Fruit fly (Drosophila melanogaster) whole organism, prepupa: ENCODE measurements around the gene Inx7.

Experiments used
- Blimp-1 ChIP-seq: fragments of 200-800 bp; sonication (Bioruptor generic); optimal IDR thresholded peaks from 3 replicates; lab custom pipeline; 2017; ENCODE audit warnings: missing biosample characterization, missing genetic modification characterization, mild to moderate bottlenecking, moderate library complexity, missing genetic modification reagents
- CG10669 ChIP-seq: fragments of 200-800 bp; sonication (Bioruptor generic); optimal IDR thresholded peaks from 3 replicates; lab custom pipeline; 2018; ENCODE audit warnings: missing biosample characterization, mild to moderate bottlenecking, missing genetic modification characterization, moderate library complexity
- CG11294 ChIP-seq: fragments of 200-800 bp; sonication (Bioruptor generic); IDR thresholded peaks from 2 replicates; pipeline ENCODE4 v1.3.6; 2022; ENCODE audit warnings: missing biosample characterization, missing genetic modification characterization
- CG11762 ChIP-seq: fragments of 200-800 bp; sonication (Bioruptor generic); optimal IDR thresholded peaks from 3 replicates; lab custom pipeline; 2016; ENCODE audit warnings: missing biosample characterization, missing genetic modification characterization; ENCODE audit not compliant: insufficient read depth
- CG11902 ChIP-seq: fragments of 200-800 bp; sonication (Bioruptor generic); optimal IDR thresholded peaks from 3 replicates; lab custom pipeline; 2016; ENCODE audit warnings: missing biosample characterization, missing genetic modification characterization
- CG15336 ChIP-seq: fragments of 200-800 bp; sonication (Bioruptor generic); IDR thresholded peaks from 2 replicates; pipeline ENCODE4 v1.3.6; 2022; ENCODE audit warnings: missing biosample characterization, missing genetic modification characterization
- CG16779 ChIP-seq: fragments of 200-800 bp; sonication (Bioruptor generic); optimal IDR thresholded peaks from 3 replicates; lab custom pipeline; 2017; ENCODE audit warnings: missing biosample characterization, mild to moderate bottlenecking, missing genetic modification characterization
- CG3032 ChIP-seq: fragments of 200-800 bp; optimal IDR thresholded peaks from 2 replicates; lab custom pipeline; 2019; ENCODE audit warnings: missing biosample characterization, mild to moderate bottlenecking, missing genetic modification characterization, moderate library complexity
- CG32006 ChIP-seq: fragments of 200-800 bp; sonication (Bioruptor generic); optimal IDR thresholded peaks from 3 replicates; lab custom pipeline; 2017; ENCODE audit warnings: missing biosample characterization, mild to moderate bottlenecking, missing genetic modification characterization
- CG34406 ChIP-seq: fragments of 200-800 bp; sonication (Bioruptor generic); optimal IDR thresholded peaks from 3 replicates; lab custom pipeline; 2016; ENCODE audit warnings: missing biosample characterization, missing genetic modification characterization
- CG3919 ChIP-seq: fragments of 200-800 bp; sonication (Bioruptor generic); optimal IDR thresholded peaks from 3 replicates; lab custom pipeline; 2016; ENCODE audit warnings: missing biosample characterization, missing genetic modification characterization
- CG6163 ChIP-seq: fragments of 200-800 bp; sonication (Bioruptor generic); IDR thresholded peaks from 3 replicates; pipeline ENCODE4 v1.3.6; 2022; ENCODE audit warnings: missing biosample characterization, missing genetic modification characterization
- CG6276 ChIP-seq: fragments of 200-800 bp; sonication (Bioruptor generic); optimal IDR thresholded peaks from 2 replicates; lab custom pipeline; 2017; ENCODE audit warnings: missing biosample characterization, mild to moderate bottlenecking, missing genetic modification characterization
- CG6792 ChIP-seq: fragments of 200-800 bp; sonication (Bioruptor generic); optimal IDR thresholded peaks from 3 replicates; lab custom pipeline; 2016; ENCODE audit warnings: missing biosample characterization, missing genetic modification characterization
- CG6808 ChIP-seq: fragments of 200-800 bp; sonication (Bioruptor generic); optimal IDR thresholded peaks from 3 replicates; lab custom pipeline; 2017; ENCODE audit warnings: missing biosample characterization, missing genetic modification characterization, mild to moderate bottlenecking, moderate library complexity, missing genetic modification reagents
- CG6854 ChIP-seq: fragments of 200-800 bp; sonication (Bioruptor generic); optimal IDR thresholded peaks from 2 replicates; lab custom pipeline; 2017; ENCODE audit warnings: missing biosample characterization, mild to moderate bottlenecking, missing genetic modification characterization
- CG7368 ChIP-seq: fragments of 200-800 bp; sonication (Bioruptor generic); optimal IDR thresholded peaks from 3 replicates; lab custom pipeline; 2016; ENCODE audit warnings: missing biosample characterization, missing genetic modification characterization
- CG8319 ChIP-seq: fragments of 200-800 bp; sonication (Bioruptor generic); optimal IDR thresholded peaks from 3 replicates; lab custom pipeline; 2016; ENCODE audit warnings: missing biosample characterization, missing genetic modification characterization
- CG8632 ChIP-seq: fragments of 200-800 bp; sonication (Bioruptor generic); optimal IDR thresholded peaks from 3 replicates; lab custom pipeline; 2016; ENCODE audit warnings: missing biosample characterization, missing genetic modification characterization
- CG9139 ChIP-seq: fragments of 200-800 bp; sonication (Bioruptor generic); optimal IDR thresholded peaks from 3 replicates; lab custom pipeline; 2017; ENCODE audit warnings: missing biosample characterization, mild to moderate bottlenecking, missing genetic modification characterization
- Eip75B ChIP-seq: fragments of 200-800 bp; sonication (Bioruptor generic); optimal IDR thresholded peaks from 3 replicates; lab custom pipeline; 2016; ENCODE audit warnings: missing biosample characterization, missing genetic modification characterization
- Eip78C ChIP-seq: fragments of 200-800 bp; sonication (Bioruptor generic); peaks from one replicate; lab custom pipeline; 2016; ENCODE audit warnings: missing biosample characterization, missing genetic modification characterization
- Ets21C ChIP-seq: fragments of 200-800 bp; sonication (Bioruptor generic); optimal IDR thresholded peaks from 3 replicates; lab custom pipeline; 2016; ENCODE audit warnings: missing biosample characterization, missing genetic modification characterization
- Ets96B ChIP-seq: fragments of 200-800 bp; optimal IDR thresholded peaks from 2 replicates; lab custom pipeline; 2019; ENCODE audit warnings: missing biosample characterization, mild to moderate bottlenecking, missing genetic modification characterization, moderate library complexity
- Hr38 ChIP-seq: sonication (Bioruptor generic); optimal IDR thresholded peaks from 2 replicates; lab custom pipeline; 2016; ENCODE audit warnings: missing biosample characterization, missing genetic modification characterization
- Hr39 ChIP-seq: fragments of 200-800 bp; sonication (Bioruptor generic); optimal IDR thresholded peaks from 2 replicates; lab custom pipeline; 2016; ENCODE audit warnings: missing biosample characterization, missing genetic modification characterization
- Hr4 ChIP-seq: fragments of 200-800 bp; sonication (Bioruptor generic); optimal IDR thresholded peaks from 3 replicates; lab custom pipeline; 2016; ENCODE audit warnings: missing biosample characterization, missing genetic modification characterization
- OdsH ChIP-seq: fragments of 200-800 bp; sonication (Bioruptor generic); optimal IDR thresholded peaks from 3 replicates; lab custom pipeline; 2016; ENCODE audit warnings: missing biosample characterization, missing genetic modification characterization
- Sox102F ChIP-seq: fragments of 200-800 bp; sonication (Bioruptor generic); optimal IDR thresholded peaks from 2 replicates; lab custom pipeline; 2016; ENCODE audit warnings: missing biosample characterization, mild to moderate bottlenecking, missing genetic modification characterization
- Sox14 ChIP-seq: fragments of 200-800 bp; sonication (Bioruptor generic); optimal IDR thresholded peaks from 3 replicates; lab custom pipeline; 2016; ENCODE audit warnings: missing biosample characterization, missing genetic modification characterization
- Sox15 ChIP-seq: fragments of 200-800 bp; sonication (Bioruptor generic); optimal IDR thresholded peaks from 3 replicates; lab custom pipeline; 2016; ENCODE audit warnings: missing biosample characterization, missing genetic modification characterization
- achi ChIP-seq: fragments of 200-800 bp; sonication (Bioruptor generic); optimal IDR thresholded peaks from 3 replicates; lab custom pipeline; 2016; ENCODE audit warnings: missing biosample characterization, missing genetic modification characterization
- acj6 ChIP-seq: fragments of 200-800 bp; sonication (Bioruptor generic); optimal IDR thresholded peaks from 3 replicates; lab custom pipeline; 2016; ENCODE audit warnings: missing biosample characterization, missing genetic modification characterization
- dac ChIP-seq: fragments of 200-800 bp; sonication (Bioruptor generic); optimal IDR thresholded peaks from 2 replicates; lab custom pipeline; 2017; ENCODE audit warnings: missing biosample characterization, mild to moderate bottlenecking, missing genetic modification characterization
- dsx ChIP-seq: fragments of 200-800 bp; optimal IDR thresholded peaks from 3 replicates; lab custom pipeline; 2019; ENCODE audit warnings: missing biosample characterization, mild to moderate bottlenecking, missing genetic modification characterization, moderate library complexity; ENCODE audit not compliant: poor library complexity, severe bottlenecking
- eg ChIP-seq: fragments of 200-800 bp; sonication (Bioruptor generic); IDR thresholded peaks from 3 replicates; pipeline ENCODE4 v1.3.6; 2022; ENCODE audit warnings: missing biosample characterization, missing genetic modification characterization
- esn ChIP-seq: fragments of 200-800 bp; sonication (Bioruptor generic); optimal IDR thresholded peaks from 2 replicates; lab custom pipeline; 2016; ENCODE audit warnings: missing biosample characterization, mild to moderate bottlenecking, missing genetic modification characterization, moderate library complexity
- fd59A ChIP-seq: fragments of 200-800 bp; sonication (Bioruptor generic); optimal IDR thresholded peaks from 2 replicates; lab custom pipeline; 2017; ENCODE audit warnings: missing biosample characterization, mild to moderate bottlenecking, missing genetic modification characterization, missing genetic modification reagents
- fd85E ChIP-seq: fragments of 200-800 bp; sonication (Bioruptor generic); optimal IDR thresholded peaks from 3 replicates; lab custom pipeline; 2016; ENCODE audit warnings: missing biosample characterization, missing genetic modification characterization
- net ChIP-seq: fragments of 200-800 bp; sonication (Bioruptor generic); optimal IDR thresholded peaks from 3 replicates; lab custom pipeline; 2016; ENCODE audit warnings: missing biosample characterization, missing genetic modification characterization
- pdm3 ChIP-seq: fragments of 200-800 bp; sonication (Bioruptor generic); optimal IDR thresholded peaks from 3 replicates; lab custom pipeline; 2016; ENCODE audit warnings: missing biosample characterization, missing genetic modification characterization
- spab ChIP-seq: fragments of 200-800 bp; sonication (Bioruptor generic); optimal IDR thresholded peaks from 2 replicates; lab custom pipeline; 2017; ENCODE audit warnings: missing biosample characterization, mild to moderate bottlenecking, missing genetic modification characterization, missing genetic modification reagents
- ss ChIP-seq, 2 experiments: fragments of 200-800 bp; sonication (Bioruptor generic); optimal IDR thresholded peaks; 2 replicates in 1 of 2; 3 replicates in 1 of 2; lab custom pipeline; 2017 to 2018; ENCODE audit warnings: mild to moderate bottlenecking in 2 of 2, missing biosample characterization in 2 of 2, missing genetic modification characterization in 2 of 2, moderate library complexity in 1 of 2
- svp ChIP-seq: fragments of 200-800 bp; sonication (Bioruptor generic); peaks from one replicate; lab custom pipeline; 2016; ENCODE audit warnings: missing biosample characterization, missing genetic modification characterization
- vri ChIP-seq: fragments of 200-800 bp; sonication (Bioruptor generic); optimal IDR thresholded peaks from 3 replicates; lab custom pipeline; 2016; ENCODE audit warnings: missing biosample characterization, mild to moderate bottlenecking, missing genetic modification characterization

Inx7 gene

DNA sequence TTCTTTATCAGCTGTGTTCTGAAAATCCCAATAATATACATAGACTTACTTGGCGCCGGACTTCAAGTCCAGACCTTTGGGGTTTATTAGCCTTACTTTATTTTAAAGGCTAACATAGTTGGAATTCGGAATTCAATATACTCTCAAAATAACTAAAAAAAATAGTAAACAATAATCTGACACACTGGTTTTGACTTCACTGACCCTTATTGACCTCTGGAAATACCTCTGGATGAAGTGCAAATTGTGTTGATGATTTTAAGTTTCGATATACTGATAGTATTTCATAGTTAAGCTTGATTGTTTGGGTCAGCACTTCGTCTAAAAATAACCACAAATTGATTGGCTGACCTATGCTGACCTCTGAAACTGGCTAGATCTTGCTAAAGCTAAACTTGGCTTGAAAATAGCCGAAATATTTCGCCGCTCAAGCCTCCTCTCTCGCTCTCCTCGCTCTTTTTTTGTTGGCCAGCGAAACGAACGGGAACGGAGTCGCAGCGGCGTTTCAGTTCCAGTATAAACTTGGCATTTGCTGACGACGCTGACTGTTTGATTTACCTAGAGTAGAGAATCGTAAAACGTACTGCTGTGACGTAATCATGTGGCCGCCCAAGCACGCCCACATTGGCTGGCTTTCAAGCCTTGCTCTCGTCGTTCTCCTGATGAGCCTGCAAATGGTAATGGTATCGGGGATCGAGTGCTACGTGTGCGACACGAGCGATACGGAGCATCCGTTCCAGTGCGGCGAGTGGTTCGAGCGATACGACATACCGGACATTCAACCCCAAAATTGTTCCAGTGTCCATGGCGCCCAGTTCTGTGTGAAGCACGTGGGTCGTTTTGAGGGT is 7.2 kb downstream of the Inx7 start, which contains the start of gene bou:
Gene bou (plus strand): TSS at position 507 of the 848 bp plus-strand sequence.
- TF ChIP-seq Eip78C (GFP tag; lab: Kevin White, UChicago), result peak; percentile 40
- TF ChIP-seq vri (GFP tag; lab: Kevin White, UChicago), result peak; percentile 15
- peak; percentile 16 for TF ChIP-seq CG6808 (GFP tag; lab: Kevin White, UChicago)
- peak; percentile 89 for TF ChIP-seq svp
- TF ChIP-seq eg (GFP tag; lab: Robert Waterston, UW), result 0 out of 3 replicates have a peak, but pooled peaks have one; percentile 35
- TF ChIP-seq dsx (GFP tag; lab: Kevin White, UChicago), result no peak
- peak; percentile 24 for TF ChIP-seq CG6854 (GFP tag; lab: Kevin White, UChicago)
- peak; percentile 41 for TF ChIP-seq CG32006 (GFP tag; lab: Kevin White, UChicago)
- TF ChIP-seq CG7368 (GFP tag; lab: Kevin White, UChicago), result no peak
- TF ChIP-seq Hr4 (GFP tag; lab: Kevin White, UChicago), result peak; percentile 20

DNA sequence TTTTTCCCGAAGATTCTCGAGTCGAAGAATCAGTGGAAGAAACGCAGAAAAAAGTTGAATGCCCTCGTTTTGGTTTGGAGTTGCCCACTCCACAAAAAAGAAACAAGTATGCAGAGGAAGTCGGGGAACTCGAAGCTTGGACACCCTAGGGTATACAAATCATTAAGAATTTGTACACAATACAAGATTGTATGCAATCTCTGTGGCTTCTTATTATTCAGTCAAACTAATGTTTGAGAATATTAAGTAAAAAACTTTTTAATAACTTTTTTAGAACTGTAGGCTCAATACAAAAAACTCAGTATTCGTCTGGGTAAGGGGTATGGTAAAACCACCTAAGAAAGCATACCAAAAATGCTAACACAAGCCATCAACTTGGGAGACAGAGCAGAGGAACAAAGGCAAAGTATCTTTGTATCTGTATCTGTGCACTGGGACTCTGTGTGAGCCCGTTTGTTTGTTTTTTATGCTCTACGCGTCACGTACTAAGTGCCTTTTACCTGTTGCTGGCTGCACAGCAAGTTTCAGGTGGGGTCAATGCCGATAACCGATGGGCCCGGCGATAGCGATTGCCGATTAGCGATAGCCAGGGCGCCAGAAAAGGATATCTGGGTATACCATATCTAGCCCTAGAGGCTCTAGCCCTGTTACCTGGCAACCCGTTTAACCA is 8.1 kb downstream of the Inx7 start:
- TF ChIP-seq dsx (GFP tag; lab: Kevin White, UChicago), result peak; percentile 88
- peak; percentile 91 for TF ChIP-seq Ets21C (GFP tag; lab: Kevin White, UChicago)
- peak; percentile 86 to 87 for TF ChIP-seq ss (GFP tag; optimal IDR thresholded peaks at IDR 0.05; lab: Kevin White, UChicago)
- TF ChIP-seq CG3919 (GFP tag; lab: Kevin White, UChicago), result peak; percentile 91
- TF ChIP-seq CG15336 (GFP tag; lab: Robert Waterston, UW), result peak; percentile 81
- peak; percentile 91 for TF ChIP-seq pdm3 (GFP tag; lab: Kevin White, UChicago)
- TF ChIP-seq CG8319 (GFP tag; lab: Kevin White, UChicago), result peak; percentile 69
- no peak for TF ChIP-seq fd85E (GFP tag; lab: Kevin White, UChicago)
- peak; percentile 85 for TF ChIP-seq CG3032 (tag; lab: Kevin White, UChicago)
- TF ChIP-seq acj6, result peak; percentile 90
- TF ChIP-seq CG9139 (GFP tag; lab: Kevin White, UChicago), result peak; percentile 68
- peak; percentile 96 for TF ChIP-seq Sox102F (GFP tag; lab: Kevin White, UChicago)
- peak; percentile 93 for TF ChIP-seq Hr39 (GFP tag; lab: Kevin White, UChicago)
- TF ChIP-seq esn (GFP tag; lab: Kevin White, UChicago), result peak; percentile 97
- TF ChIP-seq CG6276, result peak; percentile 76
- TF ChIP-seq CG16779, result peak; percentile 44
- peak; percentile 95 for TF ChIP-seq Sox14 (GFP tag; lab: Kevin White, UChicago)
- TF ChIP-seq svp, result peak; percentile 98
- TF ChIP-seq CG34406 (GFP tag; lab: Kevin White, UChicago), result peak; percentile 89
- TF ChIP-seq CG11294 (GFP tag; lab: Robert Waterston, UW), result no peak; the same call in 1 of the 2 replicates
- TF ChIP-seq CG10669 (GFP tag; lab: Kevin White, UChicago), result peak; percentile 81
- peak; percentile 88 for TF ChIP-seq net (GFP tag; lab: Kevin White, UChicago)
- peak; percentile 90 for TF ChIP-seq CG6163 (GFP tag; lab: Robert Waterston, UW)
- TF ChIP-seq CG32006 (GFP tag; lab: Kevin White, UChicago), result peak; percentile 80
- peak; percentile 93 for TF ChIP-seq Eip75B
- peak; percentile 55 for TF ChIP-seq dac (GFP tag; lab: Kevin White, UChicago)
- TF ChIP-seq Sox15, result peak; percentile 75
- peak; percentile 88 for TF ChIP-seq Ets96B (tag; lab: Kevin White, UChicago)
- peak; percentile 92 for TF ChIP-seq CG6792
- TF ChIP-seq CG6808 (GFP tag; lab: Kevin White, UChicago), result peak; percentile 78
- TF ChIP-seq CG8632, result peak; percentile 87
- TF ChIP-seq fd59A (GFP tag; lab: Kevin White, UChicago), result peak; percentile 83
- TF ChIP-seq CG6854 (GFP tag; lab: Kevin White, UChicago), result peak; percentile 76
- TF ChIP-seq OdsH, result peak; percentile 86
- TF ChIP-seq Blimp-1 (GFP tag; lab: Kevin White, UChicago), result peak; percentile 72
- TF ChIP-seq spab (GFP tag; lab: Kevin White, UChicago), result peak; percentile 79
- peak; percentile 70 for TF ChIP-seq CG7368 (GFP tag; lab: Kevin White, UChicago)
- peak; percentile 70 for TF ChIP-seq CG11762 (GFP tag; lab: Kevin White, UChicago)
- TF ChIP-seq achi (GFP tag; lab: Kevin White, UChicago), result peak; percentile 89
- TF ChIP-seq Hr38 (GFP tag; lab: Kevin White, UChicago), result no peak
- TF ChIP-seq CG11902 (GFP tag; lab: Kevin White, UChicago), result peak; percentile 77
